Worm (Caenorhabditis elegans) whole organism, early embryonic: Measurements from ENCODE around the gene pms-2.

ENCODE experiments used
- B0310.2 ChIP-seq: sonication (generic microtip); optimal IDR thresholded peaks from 2 replicates; lab custom pipeline; 2016; ENCODE audit warnings: mild to moderate bottlenecking, missing genetic modification characterization, missing compliant biosample characterization
- F13C5.2 ChIP-seq: sonication (generic microtip); optimal IDR thresholded peaks from 2 replicates; lab custom pipeline; 2017; ENCODE audit warnings: mild to moderate bottlenecking, missing genetic modification characterization, inconsistent platforms, missing compliant biosample characterization
- aly-1 ChIP-seq: sonication (generic microtip); optimal IDR thresholded peaks from 2 replicates; lab custom pipeline; 2016; ENCODE audit warnings: missing genetic modification characterization, missing compliant biosample characterization
- ama-1 ChIP-seq: fragments of 150-350 bp; optimal IDR thresholded peaks from 2 replicates; lab custom pipeline; 2014
- ceh-13 ChIP-seq: fragments of 200-800 bp; sonication (Bioruptor generic); optimal IDR thresholded peaks from 2 replicates; lab custom pipeline; 2018; ENCODE audit warnings: mild to moderate bottlenecking, missing genetic modification characterization, missing compliant biosample characterization
- ceh-36 ChIP-seq: sonication (generic microtip); optimal IDR thresholded peaks from 2 replicates; lab custom pipeline; 2016; ENCODE audit warnings: missing genetic modification characterization, inconsistent platforms, missing compliant biosample characterization
- ets-7 ChIP-seq: sonication (generic microtip); optimal IDR thresholded peaks from 2 replicates; lab custom pipeline; 2016; ENCODE audit warnings: missing genotype, missing genetic modification characterization, missing compliant biosample characterization
- flt-1 ChIP-seq: fragments of 200-800 bp; sonication (Bioruptor generic); IDR thresholded peaks from 2 replicates; pipeline ENCODE4 v1.3.6; 2022; ENCODE audit warnings: missing genetic modification characterization, missing compliant biosample characterization
- hmbx-1 ChIP-seq: sonication (generic microtip); optimal IDR thresholded peaks from 2 replicates; lab custom pipeline; 2016; ENCODE audit warnings: mild to moderate bottlenecking, missing genetic modification characterization, missing compliant biosample characterization
- hmg-4 ChIP-seq: fragments of 200-800 bp; sonication (Bioruptor generic); optimal IDR thresholded peaks from 2 replicates; lab custom pipeline; 2018; ENCODE audit warnings: mild to moderate bottlenecking, missing genetic modification characterization, missing compliant biosample characterization
- hnd-1 ChIP-seq: sonication (generic microtip); optimal IDR thresholded peaks from 2 replicates; lab custom pipeline; 2016; ENCODE audit warnings: missing genetic modification characterization, missing compliant biosample characterization
- pes-1 ChIP-seq: fragments of 200-800 bp; sonication (Bioruptor generic); IDR thresholded peaks from 2 replicates; pipeline ENCODE4 v1.3.6; 2022; ENCODE audit warnings: missing genetic modification reagents, missing genetic modification characterization, missing compliant biosample characterization
- scrt-1 ChIP-seq: fragments of 200-800 bp; sonication (Bioruptor generic); IDR thresholded peaks from 2 replicates; pipeline ENCODE4 v1.3.6; 2022; ENCODE audit warnings: missing genetic modification characterization, missing compliant biosample characterization
- sea-1 ChIP-seq: fragments of 200-800 bp; sonication (Bioruptor generic); conservative IDR thresholded peaks from 2 replicates; pipeline ENCODE4 v1.3.6; 2022; ENCODE audit warnings: missing genetic modification characterization, missing compliant biosample characterization
- tbx-11 ChIP-seq: fragments of 200-800 bp; sonication (Bioruptor generic); IDR thresholded peaks from 2 replicates; pipeline ENCODE4 v1.3.6; 2022; ENCODE audit warnings: missing genetic modification characterization, missing compliant biosample characterization
- tbx-37 ChIP-seq: fragments of 200-800 bp; sonication (Bioruptor generic); conservative IDR thresholded peaks from 2 replicates; pipeline ENCODE4 v1.3.6; 2022; ENCODE audit warnings: missing genetic modification reagents, missing genetic modification characterization, missing compliant biosample characterization
- tra-4 ChIP-seq: sonication (generic microtip); optimal IDR thresholded peaks from 2 replicates; lab custom pipeline; 2017; ENCODE audit warnings: missing genetic modification characterization, missing compliant biosample characterization

The pms-2 gene

DNA sequence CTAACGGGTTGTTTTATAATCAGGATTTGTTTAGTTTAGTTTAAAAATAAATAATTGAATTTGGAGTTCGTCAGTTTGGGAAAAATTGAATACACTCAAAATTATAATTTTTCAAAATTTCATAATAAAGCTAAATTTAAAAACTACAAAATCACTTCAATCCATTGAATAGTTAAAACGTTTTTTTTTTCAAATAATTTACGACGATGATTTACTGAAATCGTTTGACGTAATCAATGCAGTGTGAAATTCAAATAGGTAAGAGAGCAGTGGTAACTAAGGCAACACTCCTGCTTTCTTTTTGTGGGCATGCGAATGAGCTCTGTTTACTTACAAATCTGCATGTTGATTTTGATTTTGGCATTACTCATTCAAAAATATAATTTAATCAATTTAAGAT lies 25.2 kb downstream of the pms-2 start, which contains the start of gene F38B7.10:
TSS of gene F38B7.10 (plus strand) at position 301 of the 400 bp plus-strand sequence.
- TF ChIP-seq aly-1 (no peak), hmbx-1 (tag; lab: Kevin White, UChicago) (no peak), ets-7 (tag; lab: Kevin White, UChicago) (no peak), hnd-1 (tag; lab: Kevin White, UChicago) (no peak), sea-1 (GFP tag; lab: Robert Waterston, UW) (no peak), scrt-1 (GFP tag; lab: Robert Waterston, UW) (no peak), tbx-11 (GFP tag; lab: Robert Waterston, UW) (no peak), F13C5.2 (tag; lab: Kevin White, UChicago) (no peak), tra-4 (tag; lab: Kevin White, UChicago) (no peak), tbx-37 (GFP tag; lab: Robert Waterston, UW) (no peak), B0310.2 (tag; lab: Kevin White, UChicago) (no peak), pes-1 (GFP tag; lab: Robert Waterston, UW) (no peak), ama-1 (lab: Kevin White, UChicago) (no peak), ceh-36 (no peak), ceh-13 (GFP tag; lab: Kevin White, UChicago) (no peak), hmg-4 (GFP tag; lab: Kevin White, UChicago) (no peak), flt-1 (GFP tag; lab: Robert Waterston, UW) (no peak)

DNA sequence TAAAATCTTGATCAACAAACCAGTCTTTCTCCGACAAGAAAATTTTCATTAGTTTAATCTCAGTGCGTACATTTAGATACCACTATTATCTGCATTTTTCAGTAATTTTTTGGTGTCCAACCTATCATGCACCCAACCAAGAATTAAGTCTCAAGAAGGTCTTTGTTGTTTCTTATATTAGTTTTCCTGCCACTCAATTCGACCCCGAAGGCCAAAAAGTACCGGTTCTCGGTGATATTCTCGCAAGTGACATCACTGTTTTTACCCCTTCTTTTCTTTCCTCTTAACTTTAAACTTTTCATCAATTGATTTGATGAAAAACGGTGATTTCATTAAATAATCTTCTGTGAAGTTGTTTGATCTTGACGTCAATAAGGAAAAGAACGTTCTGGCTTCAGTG lies 26.8 kb downstream of the pms-2 start, which contains the start of gene F38B7.2:
TSS of gene F38B7.2 (plus strand) at position 400 of the 400 bp plus-strand sequence.
- TF ChIP-seq F13C5.2 (tag; lab: Kevin White, UChicago) (no peak), hnd-1 (tag; lab: Kevin White, UChicago) (no peak), pes-1 (GFP tag; lab: Robert Waterston, UW) (no peak), tbx-37 (GFP tag; lab: Robert Waterston, UW) (no peak), hmbx-1 (tag; lab: Kevin White, UChicago) (no peak), aly-1 (no peak), ceh-13 (GFP tag; lab: Kevin White, UChicago) (no peak), flt-1 (GFP tag; lab: Robert Waterston, UW) (no peak), tbx-11 (GFP tag; lab: Robert Waterston, UW) (no peak), ets-7 (tag; lab: Kevin White, UChicago) (no peak), sea-1 (GFP tag; lab: Robert Waterston, UW) (no peak), ama-1 (lab: Kevin White, UChicago) (no peak), scrt-1 (GFP tag; lab: Robert Waterston, UW) (no peak)

DNA sequence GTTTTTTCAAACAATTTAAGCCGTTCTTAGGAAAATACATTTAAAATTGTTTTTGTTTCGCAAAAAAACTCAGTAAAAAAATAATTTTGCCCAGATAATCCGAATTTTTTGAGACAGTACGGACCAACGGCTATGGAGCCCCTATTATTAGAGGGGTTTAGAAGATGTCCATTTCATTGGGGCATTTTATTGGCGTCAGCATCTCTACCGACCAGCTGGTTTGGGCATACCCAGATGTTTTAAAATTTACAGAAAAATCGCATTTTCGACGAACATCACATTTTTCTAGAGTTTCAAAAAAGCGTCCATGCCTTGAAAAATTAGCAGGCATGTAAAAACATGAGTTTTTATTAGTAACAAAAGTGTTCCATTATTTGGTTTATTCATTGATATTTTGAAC lies 29.1 kb downstream of the pms-2 start:
- TF ChIP-seq hmbx-1 (tag; lab: Kevin White, UChicago) (no peak), flt-1 (GFP tag; lab: Robert Waterston, UW) (no peak), sea-1 (GFP tag; lab: Robert Waterston, UW) (no peak)

DNA sequence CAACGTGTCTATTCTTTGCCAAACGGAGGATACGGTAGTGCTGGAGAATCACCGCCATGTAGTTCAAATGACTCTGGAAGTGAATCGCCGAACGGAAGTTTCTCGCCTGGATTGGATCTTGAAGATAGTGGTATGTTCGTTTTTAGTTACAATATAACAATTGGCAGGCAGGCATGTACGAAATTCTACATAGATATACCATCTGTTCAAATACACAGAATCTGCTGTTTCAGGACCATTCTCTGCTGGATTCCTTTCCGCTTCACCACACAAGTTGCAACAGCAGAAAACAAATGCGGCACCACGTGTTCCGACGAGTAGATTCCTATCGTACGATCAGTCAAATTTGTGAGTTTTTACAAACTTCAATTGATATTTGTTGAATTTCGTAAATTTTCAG lies 30.9 kb downstream of the pms-2 start:
- TF ChIP-seq ets-7 (tag; lab: Kevin White, UChicago) (no peak), tbx-37 (GFP tag; lab: Robert Waterston, UW) (no peak), hmg-4 (GFP tag; lab: Kevin White, UChicago) (no peak), F13C5.2 (tag; lab: Kevin White, UChicago) (no peak), aly-1 (no peak), tra-4 (tag; lab: Kevin White, UChicago) (no peak), hmbx-1 (tag; lab: Kevin White, UChicago) (no peak), ceh-13 (GFP tag; lab: Kevin White, UChicago) (no peak), flt-1 (GFP tag; lab: Robert Waterston, UW) (no peak), sea-1 (GFP tag; lab: Robert Waterston, UW) (no peak), B0310.2 (tag; lab: Kevin White, UChicago) (no peak), ceh-36 (no peak), hnd-1 (tag; lab: Kevin White, UChicago) (no peak), ama-1 (lab: Kevin White, UChicago) (no peak), pes-1 (GFP tag; lab: Robert Waterston, UW) (no peak), scrt-1 (GFP tag; lab: Robert Waterston, UW) (no peak)

DNA sequence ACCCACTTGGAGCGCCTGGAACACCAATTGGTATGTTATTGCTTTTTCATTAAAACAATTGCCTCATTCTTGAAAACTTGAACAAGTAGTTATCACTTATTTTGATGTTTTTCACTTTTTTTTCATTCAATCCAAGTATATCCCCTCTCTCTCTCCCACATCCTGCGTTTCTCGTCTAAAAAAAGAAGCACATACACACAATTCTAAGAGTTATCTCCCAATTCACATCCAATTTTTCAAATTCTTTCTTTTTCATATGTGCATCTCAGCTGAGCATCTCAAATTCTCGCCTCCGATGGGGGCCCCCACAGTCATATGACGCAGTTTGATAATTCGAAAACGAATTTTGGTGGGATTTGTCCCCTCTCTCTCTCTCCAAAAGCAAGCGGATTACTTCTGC lies 33.7 kb downstream of the pms-2 start:
- TF ChIP-seq B0310.2 (tag; lab: Kevin White, UChicago) (no peak), hnd-1 (tag; lab: Kevin White, UChicago) (no peak), pes-1 (GFP tag; lab: Robert Waterston, UW) (no peak), flt-1 (GFP tag; lab: Robert Waterston, UW) (no peak)

DNA sequence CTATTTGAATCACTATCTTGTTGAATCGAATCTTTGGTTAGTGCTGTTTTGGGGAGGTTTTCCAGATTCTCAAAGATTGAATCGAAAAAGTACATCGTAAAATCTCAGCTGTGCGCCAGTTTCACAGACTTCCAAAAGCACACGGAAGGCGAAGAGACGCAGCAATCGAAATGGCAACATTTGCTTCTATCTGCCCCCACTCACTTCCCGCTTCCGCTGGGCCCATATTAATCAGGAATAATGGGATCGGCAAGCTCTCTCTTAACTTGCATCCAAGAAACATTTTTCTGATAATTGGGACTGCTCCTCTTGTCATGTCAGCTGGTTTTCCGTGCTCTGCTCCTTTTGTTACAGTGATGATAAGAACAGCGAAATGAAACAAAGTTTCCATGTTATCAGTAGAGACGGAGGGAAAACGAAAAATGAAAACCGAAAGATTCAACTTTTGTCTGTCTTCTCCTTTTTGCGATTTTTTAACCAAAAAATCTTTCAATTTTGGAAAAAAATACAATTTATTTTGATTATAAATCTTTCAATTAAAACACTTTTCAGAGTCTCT lies 34.8 kb downstream of the pms-2 start:
- TF ChIP-seq ceh-36 (no peak), tra-4 (tag; lab: Kevin White, UChicago) (no peak), hmg-4 (GFP tag; lab: Kevin White, UChicago) (no peak), hmbx-1 (tag; lab: Kevin White, UChicago) (no peak), B0310.2 (tag; lab: Kevin White, UChicago) (no peak), ceh-13 (GFP tag; lab: Kevin White, UChicago) (no peak), sea-1 (GFP tag; lab: Robert Waterston, UW) (no peak), tbx-11 (GFP tag; lab: Robert Waterston, UW) (no peak), flt-1 (GFP tag; lab: Robert Waterston, UW) (no peak)

DNA sequence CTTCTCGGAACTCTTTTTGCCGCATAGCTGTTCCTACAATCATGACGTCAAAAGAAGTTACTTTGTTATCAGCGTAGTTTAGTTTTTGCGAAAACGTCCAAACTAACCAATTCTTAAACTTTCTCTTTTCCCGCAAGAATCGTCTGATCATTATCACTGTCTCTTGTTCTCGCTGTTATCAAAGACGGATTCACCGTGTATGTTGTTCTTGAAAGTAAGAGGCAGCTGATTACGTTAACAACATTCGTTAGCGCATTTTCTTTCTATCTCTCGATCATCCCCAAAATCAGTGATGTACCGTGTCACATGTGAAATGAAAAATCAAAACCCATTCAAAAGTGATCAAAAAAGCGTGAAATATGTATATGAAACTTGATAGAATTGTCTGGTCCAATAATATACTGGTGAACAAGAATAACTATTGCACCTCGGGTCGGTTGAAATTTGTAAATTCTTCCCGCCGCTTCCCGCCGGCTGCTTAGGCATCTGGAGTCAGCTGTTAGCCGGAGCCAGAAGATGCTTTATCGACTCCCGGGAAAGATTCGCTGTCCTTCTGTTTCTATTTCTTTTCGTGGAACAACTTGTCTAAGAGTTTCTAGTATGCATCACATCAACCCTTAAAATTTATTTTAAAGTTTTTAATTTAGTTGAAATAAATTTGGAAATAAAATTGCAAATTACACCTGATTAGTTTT lies 35.8 kb downstream of the pms-2 start:
- no peak for TF ChIP-seq pes-1 (GFP tag; lab: Robert Waterston, UW)
- no peak for TF ChIP-seq hnd-1 (tag; lab: Kevin White, UChicago)
- TF ChIP-seq ama-1 (lab: Kevin White, UChicago): no peak
- no peak for TF ChIP-seq aly-1
- no peak for TF ChIP-seq tbx-37 (GFP tag; lab: Robert Waterston, UW)
- TF ChIP-seq B0310.2 (tag; lab: Kevin White, UChicago): no peak
- no peak for TF ChIP-seq F13C5.2 (tag; lab: Kevin White, UChicago)
- no peak for TF ChIP-seq hmg-4 (GFP tag; lab: Kevin White, UChicago)
- TF ChIP-seq tra-4 (tag; lab: Kevin White, UChicago): no peak
